Worm (Caenorhabditis elegans) whole organism, L3 larva: ENCODE measurements around the gene pals-22.
"Not testable (repeated sequence)": the region's sequence is repeated elsewhere in the genome, so short reads cannot be mapped to it uniquely, and the experiment has no call there.

Experiments
- R02D3.7 ChIP-seq: fragments of 150-350 bp; optimal IDR thresholded peaks from 2 replicates; lab custom pipeline; 2014; ENCODE audit warnings: missing biosample characterization, missing genetic modification characterization
- ZK546.5 ChIP-seq: sonication (generic microtip); optimal IDR thresholded peaks from 2 replicates; lab custom pipeline; 2017; ENCODE audit warnings: missing biosample characterization, missing genetic modification characterization
- aly-2 ChIP-seq: fragments of 150-350 bp; optimal IDR thresholded peaks from 2 replicates; lab custom pipeline; 2014; ENCODE audit warnings: missing biosample characterization, missing genetic modification characterization
- ceh-82 ChIP-seq: fragments of 150-350 bp; optimal IDR thresholded peaks from 2 replicates; lab custom pipeline; 2014; ENCODE audit warnings: missing biosample characterization, missing genetic modification characterization
- ceh-9 ChIP-seq: sonication (generic microtip); optimal IDR thresholded peaks from 2 replicates; lab custom pipeline; 2018; ENCODE audit warnings: missing biosample characterization, missing genetic modification characterization
- daf-12 ChIP-seq: fragments of 150-350 bp; optimal IDR thresholded peaks from 2 replicates; lab custom pipeline; 2014; ENCODE audit warnings: missing biosample characterization, missing genetic modification reagents, missing genetic modification characterization
- egl-27 ChIP-seq: sonication (generic microtip); optimal IDR thresholded peaks from 4 replicates; lab custom pipeline; 2017; ENCODE audit warnings: missing biosample characterization, missing genetic modification reagents, missing genetic modification characterization
- elt-1 ChIP-seq: fragments of 150-350 bp; optimal IDR thresholded peaks from 2 replicates; lab custom pipeline; 2014; ENCODE audit warnings: missing biosample characterization, missing genetic modification characterization
- elt-2 ChIP-seq: sonication (generic microtip); optimal IDR thresholded peaks from 2 replicates; lab custom pipeline; 2016; ENCODE audit warnings: missing genetic modification reagents, mild to moderate bottlenecking, missing genetic modification characterization, missing compliant biosample characterization
- elt-3 ChIP-seq, 3 experiments: fragments of 150-350 bp in 1 of 3; sonication (generic microtip) in 2 of 3; optimal IDR thresholded peaks; 2 replicates in 2 of 3; 4 replicates in 1 of 3; lab custom pipeline; 2014 to 2017; ENCODE audit warnings: missing biosample characterization in 3 of 3, missing genetic modification characterization in 3 of 3
- fkh-2 ChIP-seq: fragments of 150-350 bp; optimal IDR thresholded peaks from 2 replicates; lab custom pipeline; 2014; ENCODE audit warnings: missing biosample characterization, missing genetic modification reagents, missing genetic modification characterization
- fos-1 ChIP-seq: fragments of 150-350 bp; optimal IDR thresholded peaks from 2 replicates; lab custom pipeline; 2014; ENCODE audit warnings: missing biosample characterization, missing genetic modification characterization
- hmg-11 ChIP-seq: sonication (generic microtip); optimal IDR thresholded peaks from 2 replicates; lab custom pipeline; 2016; ENCODE audit warnings: missing genetic modification characterization, missing compliant biosample characterization
- jun-1 ChIP-seq: fragments of 150-350 bp; optimal IDR thresholded peaks from 2 replicates; lab custom pipeline; 2014; ENCODE audit warnings: missing biosample characterization, missing genetic modification reagents, missing genetic modification characterization
- lsy-12 ChIP-seq: sonication (generic microtip); optimal IDR thresholded peaks from 2 replicates; lab custom pipeline; 2016; ENCODE audit warnings: mild to moderate bottlenecking, missing genetic modification characterization, missing compliant biosample characterization
- mdl-1 ChIP-seq: fragments of 150-350 bp; optimal IDR thresholded peaks from 2 replicates; lab custom pipeline; 2014; ENCODE audit warnings: missing biosample characterization, missing genetic modification characterization
- mml-1 ChIP-seq: fragments of 150-350 bp; sonication (generic microtip); optimal IDR thresholded peaks from 3 replicates; lab custom pipeline; 2014; ENCODE audit warnings: missing biosample characterization, missing genetic modification characterization
- nfya-1 ChIP-seq: sonication (generic microtip); optimal IDR thresholded peaks from 2 replicates; lab custom pipeline; 2017; ENCODE audit warnings: missing genetic modification characterization, mild to moderate bottlenecking, missing compliant biosample characterization, antibody characterized with exemption, moderate library complexity; ENCODE audit not compliant: insufficient read depth
- nhr-11 ChIP-seq: fragments of 150-350 bp; optimal IDR thresholded peaks from 2 replicates; lab custom pipeline; 2014; ENCODE audit warnings: missing biosample characterization, missing genetic modification characterization
- nhr-12 ChIP-seq: fragments of 150-350 bp; optimal IDR thresholded peaks from 2 replicates; lab custom pipeline; 2014; ENCODE audit warnings: missing biosample characterization, missing genetic modification characterization
- nhr-237 ChIP-seq: fragments of 150-350 bp; optimal IDR thresholded peaks from 2 replicates; lab custom pipeline; 2014; ENCODE audit warnings: missing biosample characterization, missing genetic modification characterization
- nhr-25 ChIP-seq: sonication (generic microtip); optimal IDR thresholded peaks from 2 replicates; lab custom pipeline; 2017; ENCODE audit warnings: missing biosample characterization, missing genetic modification characterization
- nhr-28 ChIP-seq: fragments of 150-350 bp; optimal IDR thresholded peaks from 2 replicates; lab custom pipeline; 2014; ENCODE audit warnings: missing biosample characterization, missing genetic modification characterization
- nhr-43 ChIP-seq: sonication (generic microtip); optimal IDR thresholded peaks from 2 replicates; lab custom pipeline; 2016; ENCODE audit warnings: mild to moderate bottlenecking, missing genetic modification characterization, missing compliant biosample characterization; ENCODE audit not compliant: poor library complexity, severe bottlenecking
- nhr-67 ChIP-seq: fragments of 150-350 bp; optimal IDR thresholded peaks from 2 replicates; lab custom pipeline; 2014; ENCODE audit warnings: missing biosample characterization, missing genetic modification characterization
- pha-4 ChIP-seq: fragments of 150-350 bp; optimal IDR thresholded peaks from 2 replicates; lab custom pipeline; 2014; ENCODE audit warnings: missing biosample characterization, missing genetic modification reagents, missing genetic modification characterization
- pqm-1 ChIP-seq: fragments of 150-350 bp; optimal IDR thresholded peaks from 2 replicates; lab custom pipeline; 2017; ENCODE audit warnings: missing biosample characterization, missing genetic modification characterization, inconsistent platforms
- sea-2 ChIP-seq: fragments of 150-350 bp; sonication (generic microtip); optimal IDR thresholded peaks from 4 replicates; lab custom pipeline; 2014; ENCODE audit warnings: missing biosample characterization, missing genetic modification reagents, missing genetic modification characterization
- skn-1 ChIP-seq: fragments of 150-350 bp; optimal IDR thresholded peaks from 2 replicates; lab custom pipeline; 2014; ENCODE audit warnings: missing biosample characterization, missing genetic modification characterization
- snpc-4 ChIP-seq: fragments of 150-350 bp; optimal IDR thresholded peaks from 2 replicates; lab custom pipeline; 2014; ENCODE audit warnings: missing biosample characterization, missing genetic modification characterization
- unc-39 ChIP-seq: sonication (generic microtip); optimal IDR thresholded peaks from 4 replicates; lab custom pipeline; 2017; ENCODE audit warnings: missing biosample characterization, missing genetic modification characterization
- unc-62 ChIP-seq: fragments of 150-350 bp; sonication (generic microtip); optimal IDR thresholded peaks from 4 replicates; lab custom pipeline; 2014; ENCODE audit warnings: missing biosample characterization, missing genetic modification reagents, missing genetic modification characterization
- zag-1 ChIP-seq: fragments of 150-350 bp; optimal IDR thresholded peaks from 2 replicates; lab custom pipeline; 2014; ENCODE audit warnings: missing biosample characterization, missing genetic modification characterization
- ztf-11 ChIP-seq: fragments of 150-350 bp; optimal IDR thresholded peaks from 2 replicates; lab custom pipeline; 2014; ENCODE audit warnings: missing biosample characterization, missing genetic modification characterization
- ztf-4 ChIP-seq: fragments of 150-350 bp; optimal IDR thresholded peaks from 2 replicates; lab custom pipeline; 2014; ENCODE audit warnings: missing biosample characterization, missing genetic modification characterization

pals-22 gene

DNA sequence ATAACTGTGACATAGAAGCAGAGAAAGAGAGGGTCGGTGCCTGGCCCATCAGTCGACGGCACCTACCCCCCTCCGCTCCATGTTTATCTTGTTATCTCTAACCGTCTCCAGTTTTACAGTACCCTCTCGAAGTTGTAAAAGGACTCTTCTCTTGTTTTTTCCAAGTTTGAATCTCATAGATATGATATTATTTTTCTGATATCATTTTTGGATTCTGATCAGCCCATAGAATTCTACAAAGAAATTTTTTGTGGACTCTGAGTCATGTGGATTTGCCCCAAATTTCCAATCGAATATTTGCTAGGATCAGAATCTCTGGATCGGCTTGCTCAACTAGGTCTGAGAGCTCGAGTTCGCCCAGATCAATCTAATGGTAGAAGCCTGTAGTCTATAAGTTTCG is 17.6 kb upstream of the pals-22 start, which contains the start of gene C29F9.6:
Gene C29F9.6, plus strand, starts transcription at position 301 of the 400 bp plus-strand sequence.
- no peak for TF ChIP-seq nhr-11 (tag; lab: Kevin White, UChicago)
- no peak for TF ChIP-seq hmg-11 (tag; lab: Kevin White, UChicago)
- no peak for TF ChIP-seq mml-1 (tag; lab: Kevin White, UChicago)
- no peak for TF ChIP-seq R02D3.7 (tag; lab: Kevin White, UChicago)
- TF ChIP-seq elt-1 (tag; lab: Kevin White, UChicago): no peak
- no peak for TF ChIP-seq ZK546.5
- no peak for TF ChIP-seq daf-12 (tag; lab: Kevin White, UChicago)

DNA sequence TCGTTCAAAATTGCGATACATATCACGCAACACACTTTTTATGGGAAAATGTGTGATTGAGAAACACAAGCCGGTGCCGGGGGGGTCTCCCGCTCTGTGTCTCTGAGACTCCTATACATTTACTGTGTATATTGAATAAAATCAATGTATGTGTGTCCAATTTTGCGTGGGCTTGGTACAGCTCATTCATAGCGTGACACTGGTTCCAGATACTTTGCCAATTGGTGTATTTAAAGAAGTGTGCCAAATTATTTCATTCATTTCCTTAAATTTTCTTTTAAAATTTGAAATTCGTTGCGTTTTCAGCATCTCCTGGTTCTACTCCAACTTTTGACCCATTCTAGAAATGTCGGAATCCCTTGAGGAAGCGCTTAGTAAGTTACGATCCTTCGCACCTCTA is 15.0 kb upstream of the pals-22 start, which contains the start of gene C29F9.5:
Gene C29F9.5, plus strand, starts transcription at position 301 of the 400 bp plus-strand sequence.
- TF ChIP-seq aly-2: no peak
- TF ChIP-seq nhr-67 (tag; lab: Kevin White, UChicago): no peak
- no peak for TF ChIP-seq lsy-12 (tag; lab: Kevin White, UChicago)
- no peak for TF ChIP-seq pha-4
- TF ChIP-seq daf-12 (tag; lab: Kevin White, UChicago): no peak

DNA sequence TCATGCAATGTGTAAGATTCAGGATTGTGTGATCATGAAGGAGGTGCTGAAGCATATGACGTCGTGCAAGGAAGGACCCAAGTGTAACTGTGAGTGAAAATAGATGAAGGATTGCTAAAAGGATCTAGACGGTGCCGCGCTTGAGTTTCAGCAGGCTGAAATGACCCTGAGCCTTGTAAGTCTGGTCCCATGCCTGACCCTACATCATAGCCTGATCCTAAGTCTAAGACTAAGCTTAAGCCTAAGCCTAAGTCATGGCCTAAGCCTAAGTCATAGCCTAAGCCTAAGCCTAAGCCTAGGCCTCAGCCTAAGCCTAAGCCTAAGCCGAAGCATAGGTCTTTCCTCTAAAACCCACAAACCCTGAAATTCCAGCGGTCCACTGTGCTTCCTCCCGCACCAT is 14.4 kb upstream of the pals-22 start:
- no peak for TF ChIP-seq lsy-12 (tag; lab: Kevin White, UChicago)
- TF ChIP-seq nhr-67 (tag; lab: Kevin White, UChicago): no peak
- TF ChIP-seq ztf-4 (tag; lab: Kevin White, UChicago): no peak
- TF ChIP-seq snpc-4 (tag; lab: Kevin White, UChicago): no peak
- TF ChIP-seq ceh-9 (tag; lab: Kevin White, UChicago): no peak
- TF ChIP-seq ceh-82 (tag; lab: Kevin White, UChicago): no peak
- TF ChIP-seq zag-1 (tag; lab: Kevin White, UChicago): no peak
- TF ChIP-seq mdl-1: no peak
- no peak for TF ChIP-seq unc-62 (GFP tag; lab: Kevin White, UChicago)
- TF ChIP-seq fkh-2 (tag; lab: Kevin White, UChicago): no peak
- no peak for TF ChIP-seq ztf-11 (tag; lab: Kevin White, UChicago)
- no peak for TF ChIP-seq unc-39 (tag; lab: Kevin White, UChicago)
- no peak for TF ChIP-seq nhr-28 (tag; lab: Kevin White, UChicago)
- TF ChIP-seq R02D3.7 (tag; lab: Kevin White, UChicago): no peak

DNA sequence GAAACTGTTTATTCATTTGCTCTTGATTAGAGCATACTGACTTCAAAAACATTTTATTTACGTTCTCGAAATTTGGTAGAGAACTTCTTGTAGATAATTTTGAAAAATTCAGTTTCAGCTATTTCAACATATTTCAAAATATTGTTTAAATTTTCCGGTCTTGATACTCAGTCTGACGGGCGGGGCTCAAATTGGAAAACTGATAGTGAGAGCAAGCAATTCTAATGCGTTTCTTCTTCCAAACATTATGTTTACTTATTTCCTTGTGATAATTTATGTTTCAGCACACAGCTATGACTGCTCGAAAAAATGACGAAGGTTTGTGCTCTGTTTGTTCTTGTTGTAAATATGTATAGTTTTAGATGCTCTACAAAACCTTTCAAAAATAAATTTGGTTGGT is 12.0 kb upstream of the pals-22 start, which contains the start of gene pals-24:
Gene pals-24, plus strand, starts transcription at position 237 of the 400 bp plus-strand sequence.
- no peak for TF ChIP-seq skn-1 (tag; lab: Kevin White, UChicago)
- TF ChIP-seq elt-2 (tag; lab: Kevin White, UChicago): peak; percentile 84
- TF ChIP-seq nhr-43 (tag; lab: Kevin White, UChicago): no peak
- TF ChIP-seq pqm-1 (tag; lab: Kevin White, UChicago): peak; percentile 87
- TF ChIP-seq jun-1: peak; percentile 46
- TF ChIP-seq egl-27: no peak
- TF ChIP-seq nhr-67 (tag; lab: Kevin White, UChicago): no peak
- TF ChIP-seq ceh-82 (tag; lab: Kevin White, UChicago): no peak
- no peak for TF ChIP-seq lsy-12 (tag; lab: Kevin White, UChicago)
- no peak for TF ChIP-seq mml-1 (tag; lab: Kevin White, UChicago)
- TF ChIP-seq sea-2 (GFP tag; lab: Kevin White, UChicago): no peak
- TF ChIP-seq nhr-12 (tag; lab: Kevin White, UChicago): no peak
- TF ChIP-seq pha-4: peak; percentile 58
- TF ChIP-seq nhr-11 (tag; lab: Kevin White, UChicago): no peak
- no peak for TF ChIP-seq ZK546.5
- no peak for TF ChIP-seq nhr-237
- no peak for TF ChIP-seq nfya-1 (tag; lab: Kevin White, UChicago)
- TF ChIP-seq aly-2: no peak
- no peak for TF ChIP-seq nhr-25 (tag; lab: Kevin White, UChicago)
- no peak for TF ChIP-seq fos-1 (tag; lab: Kevin White, UChicago)

DNA sequence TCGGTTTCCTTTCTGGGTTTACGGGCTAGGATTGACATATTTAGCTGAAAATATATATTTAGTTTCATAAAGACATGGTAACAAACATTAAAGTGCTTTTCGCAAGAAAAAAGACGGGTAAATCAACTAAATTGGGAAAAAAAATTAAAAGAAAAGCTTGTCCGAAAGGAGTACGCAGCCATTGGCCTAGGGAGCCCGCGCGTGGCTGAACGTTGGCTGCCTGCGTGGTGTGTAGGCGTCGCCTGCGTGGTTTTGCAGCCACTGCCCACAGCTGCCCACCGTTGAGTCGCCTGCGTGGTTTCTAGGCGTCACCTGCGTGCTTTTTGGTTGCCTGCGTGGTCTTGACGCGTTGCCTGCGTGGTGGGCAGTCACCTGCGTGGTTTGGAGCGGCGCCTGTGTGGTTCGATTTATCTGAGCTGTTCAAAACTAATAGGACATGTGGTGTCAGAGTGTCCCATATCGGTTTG is 10.2 kb upstream of the pals-22 start, which contains the start of gene C29F9.12:
Gene C29F9.12, minus strand, starts transcription at position 51 of the 467 bp plus-strand sequence.
- TF ChIP-seq elt-3 (tag; optimal IDR thresholded peaks at IDR 0.05; lab: Kevin White, UChicago); ceh-9 (tag; lab: Kevin White, UChicago); egl-27: not testable (repeated sequence)
